Worm (Caenorhabditis elegans) whole organism, young adult: Measurements from ENCODE around the gene pqn-68.
A peak's percentile ranks its signal among the peaks of the same experiment; 100 is the strongest.
"Not testable (repeated sequence)": the region's sequence is repeated elsewhere in the genome, so short reads cannot be mapped to it uniquely, and the experiment has no call there.

Experiments used
- B0261.1 ChIP-seq: sonication (generic microtip); optimal IDR thresholded peaks from 2 replicates; lab custom pipeline; 2016; ENCODE audit warnings: mild to moderate bottlenecking, missing genetic modification characterization, moderate library complexity, missing compliant biosample characterization
- C06A6.2 ChIP-seq: fragments of 200-800 bp; sonication (Bioruptor generic); conservative IDR thresholded peaks from 2 replicates; pipeline ENCODE4 v1.3.6; 2022; ENCODE audit warnings: missing genetic modification characterization, missing compliant biosample characterization
- D2030.7 ChIP-seq: fragments of 200-800 bp; sonication (Bioruptor generic); IDR thresholded peaks from 2 replicates; pipeline ENCODE4 v1.3.6; 2022; ENCODE audit warnings: missing genetic modification reagents, missing genetic modification characterization, missing compliant biosample characterization
- F10E7.11 ChIP-seq: sonication (generic microtip); optimal IDR thresholded peaks from 2 replicates; lab custom pipeline; 2017; ENCODE audit warnings: mild to moderate bottlenecking, missing genetic modification characterization, moderate library complexity, missing compliant biosample characterization
- F33H1.4 ChIP-seq: fragments of 200-800 bp; sonication (Bioruptor generic); IDR thresholded peaks from 2 replicates; pipeline ENCODE4 v1.3.6; 2022; ENCODE audit warnings: missing genetic modification reagents, missing genetic modification characterization, missing compliant biosample characterization
- F37B4.10 ChIP-seq: fragments of 200-800 bp; sonication (Bioruptor generic); IDR thresholded peaks from 2 replicates; pipeline ENCODE4 v1.3.6; 2022; ENCODE audit warnings: missing genetic modification characterization, missing compliant biosample characterization
- F57C9.4 ChIP-seq: sonication (generic microtip); optimal IDR thresholded peaks from 2 replicates; lab custom pipeline; 2017; ENCODE audit warnings: mild to moderate bottlenecking, missing genetic modification characterization, missing compliant biosample characterization
- T26A5.8 ChIP-seq: sonication (generic microtip); optimal IDR thresholded peaks from 2 replicates; lab custom pipeline; 2016; ENCODE audit warnings: missing genetic modification characterization, missing compliant biosample characterization
- Y53F4B.3 ChIP-seq: fragments of 200-800 bp; sonication (Bioruptor generic); IDR thresholded peaks from 2 replicates; pipeline ENCODE4 v1.3.6; 2022; ENCODE audit warnings: missing genetic modification reagents, missing genetic modification characterization, missing compliant biosample characterization
- Y53G8AR.9 ChIP-seq: fragments of 200-800 bp; sonication (Bioruptor generic); conservative IDR thresholded peaks from 2 replicates; pipeline ENCODE4 v1.3.6; 2022; ENCODE audit warnings: missing genetic modification reagents, missing genetic modification characterization, missing compliant biosample characterization
- ama-1 ChIP-seq, 3 experiments: fragments of 150-350 bp in 1 of 3; sonication (generic microtip) in 2 of 3; optimal IDR thresholded peaks; 2 replicates each; lab custom pipeline; 2014 to 2018; ENCODE audit warnings: missing biosample characterization in 2 of 3, missing genetic modification characterization in 2 of 3, missing genetic modification reagents in 2 of 3
- bed-2 ChIP-seq: fragments of 200-800 bp; sonication (Bioruptor generic); IDR thresholded peaks from 2 replicates; pipeline ENCODE4 v1.3.6; 2022; ENCODE audit warnings: missing genetic modification reagents, missing genetic modification characterization, missing compliant biosample characterization
- cebp-2 ChIP-seq: fragments of 200-800 bp; sonication (Bioruptor generic); IDR thresholded peaks from 2 replicates; pipeline ENCODE4 v1.3.6; 2022; ENCODE audit warnings: missing genetic modification characterization, missing compliant biosample characterization
- ceh-58 ChIP-seq: fragments of 200-800 bp; sonication (Bioruptor generic); IDR thresholded peaks from 2 replicates; pipeline ENCODE4 v1.3.6; 2022; ENCODE audit warnings: missing genetic modification characterization, missing compliant biosample characterization
- ceh-91 ChIP-seq: fragments of 200-800 bp; sonication (Bioruptor generic); IDR thresholded peaks from 2 replicates; pipeline ENCODE4 v1.3.6; 2022; ENCODE audit warnings: missing genetic modification reagents, missing genetic modification characterization, missing compliant biosample characterization
- chd-7 ChIP-seq: sonication (generic microtip); optimal IDR thresholded peaks from 2 replicates; lab custom pipeline; 2016; ENCODE audit warnings: mild to moderate bottlenecking, missing genetic modification characterization, moderate library complexity, missing compliant biosample characterization
- efl-1 ChIP-seq: fragments of 150-350 bp; optimal IDR thresholded peaks from 2 replicates; lab custom pipeline; 2014; ENCODE audit warnings: missing biosample characterization, missing genetic modification reagents, missing genetic modification characterization
- ekl-4 ChIP-seq: fragments of 200-800 bp; sonication (Bioruptor generic); IDR thresholded peaks from 2 replicates; pipeline ENCODE4 v1.3.6; 2022; ENCODE audit warnings: missing genetic modification reagents, missing genetic modification characterization, missing compliant biosample characterization
- ets-4 ChIP-seq: fragments of 200-800 bp; sonication (Bioruptor generic); optimal IDR thresholded peaks from 2 replicates; lab custom pipeline; 2018; ENCODE audit warnings: mild to moderate bottlenecking, missing genetic modification characterization, missing compliant biosample characterization
- hsf-1 ChIP-seq: fragments of 200-800 bp; sonication (Bioruptor generic); IDR thresholded peaks from 2 replicates; pipeline ENCODE4 v1.3.6; 2022; ENCODE audit warnings: missing genetic modification reagents, missing genetic modification characterization, missing compliant biosample characterization
- lag-1 ChIP-seq: fragments of 200-800 bp; sonication (Bioruptor generic); IDR thresholded peaks from 2 replicates; pipeline ENCODE4 v1.3.6; 2022; ENCODE audit warnings: missing genetic modification reagents, missing genetic modification characterization, missing compliant biosample characterization
- let-607 ChIP-seq, 2 experiments: fragments of 200-800 bp in 1 of 2; sonication (Bioruptor generic) in 1 of 2; sonication (generic microtip) in 1 of 2; optimal IDR thresholded peaks; 2 replicates each; lab custom pipeline; 2016 to 2018; ENCODE audit warnings: mild to moderate bottlenecking in 2 of 2, missing compliant biosample characterization in 2 of 2, missing genetic modification characterization in 2 of 2, moderate library complexity in 2 of 2, missing genotype in 1 of 2
- lin-40 ChIP-seq: sonication (generic microtip); optimal IDR thresholded peaks from 2 replicates; lab custom pipeline; 2016; ENCODE audit warnings: missing genetic modification characterization, mild to moderate bottlenecking, missing compliant biosample characterization, missing genotype, missing genetic modification reagents
- lsl-1 ChIP-seq: fragments of 200-800 bp; sonication (Bioruptor generic); optimal IDR thresholded peaks from 2 replicates; lab custom pipeline; 2018; ENCODE audit warnings: mild to moderate bottlenecking, missing genetic modification characterization, moderate library complexity, missing compliant biosample characterization
- madf-6 ChIP-seq: fragments of 200-800 bp; sonication (Bioruptor generic); IDR thresholded peaks from 2 replicates; pipeline ENCODE4 v1.3.6; 2022; ENCODE audit warnings: missing genetic modification reagents, missing genetic modification characterization, missing compliant biosample characterization
- mcd-1 ChIP-seq: fragments of 200-800 bp; sonication (Bioruptor generic); IDR thresholded peaks from 2 replicates; pipeline ENCODE4 v1.3.6; 2022; ENCODE audit warnings: missing genetic modification reagents, missing genetic modification characterization, missing compliant biosample characterization
- mel-28 ChIP-seq: sonication (generic microtip); optimal IDR thresholded peaks from 2 replicates; lab custom pipeline; 2016; ENCODE audit warnings: borderline replicate concordance, mild to moderate bottlenecking, missing genetic modification characterization, missing compliant biosample characterization
- nfyb-1 ChIP-seq: fragments of 200-800 bp; sonication (Bioruptor generic); IDR thresholded peaks from 2 replicates; pipeline ENCODE4 v1.3.6; 2022; ENCODE audit warnings: missing genetic modification reagents, missing genetic modification characterization, missing compliant biosample characterization
- nhr-90 ChIP-seq: sonication (generic microtip); optimal IDR thresholded peaks from 2 replicates; lab custom pipeline; 2016; ENCODE audit warnings: missing genotype, mild to moderate bottlenecking, missing genetic modification characterization, missing compliant biosample characterization
- pbrm-1 ChIP-seq: fragments of 200-800 bp; sonication (Bioruptor generic); IDR thresholded peaks from 2 replicates; pipeline ENCODE4 v1.3.6; 2022; ENCODE audit warnings: missing genetic modification reagents, missing genetic modification characterization, missing compliant biosample characterization
- rcor-1 ChIP-seq: fragments of 200-800 bp; sonication (Bioruptor generic); IDR thresholded peaks from 2 replicates; pipeline ENCODE4 v1.3.6; 2022; ENCODE audit warnings: missing genetic modification reagents, missing genetic modification characterization, missing compliant biosample characterization
- repo-1 ChIP-seq: sonication (generic microtip); optimal IDR thresholded peaks from 2 replicates; lab custom pipeline; 2017; ENCODE audit warnings: mild to moderate bottlenecking, missing genetic modification characterization, missing compliant biosample characterization
- sdz-38 ChIP-seq: sonication (generic microtip); optimal IDR thresholded peaks from 2 replicates; lab custom pipeline; 2016; ENCODE audit warnings: missing genotype, missing genetic modification characterization, missing compliant biosample characterization
- snpc-4 ChIP-seq, 5 experiments: fragments of 150-350 bp in 1 of 5; sonication (generic microtip) in 4 of 5; optimal IDR thresholded peaks; 2 replicates each; lab custom pipeline; 2014 to 2018; ENCODE audit warnings: missing genetic modification characterization in 5 of 5, missing biosample characterization in 3 of 5, antibody characterized with exemption in 2 of 5, mild to moderate bottlenecking in 2 of 5, missing compliant biosample characterization in 2 of 5, missing genotype in 2 of 5, moderate library complexity in 2 of 5, missing genetic modification reagents in 1 of 5
- sptf-2 ChIP-seq: fragments of 200-800 bp; sonication (Bioruptor generic); optimal IDR thresholded peaks from 2 replicates; lab custom pipeline; 2018; ENCODE audit warnings: mild to moderate bottlenecking, missing genetic modification characterization, missing compliant biosample characterization
- tbx-9 ChIP-seq: sonication (generic microtip); optimal IDR thresholded peaks from 2 replicates; lab custom pipeline; 2016; ENCODE audit warnings: borderline replicate concordance, missing genetic modification characterization, inconsistent platforms, missing compliant biosample characterization
- tlf-1 ChIP-seq: fragments of 200-800 bp; sonication (Bioruptor generic); optimal IDR thresholded peaks from 2 replicates; lab custom pipeline; 2018; ENCODE audit warnings: mild to moderate bottlenecking, missing genetic modification characterization, missing compliant biosample characterization
- unc-130 ChIP-seq: sonication (generic microtip); optimal IDR thresholded peaks from 2 replicates; lab custom pipeline; 2016; ENCODE audit warnings: missing genetic modification reagents, missing genetic modification characterization, missing compliant biosample characterization
- unc-62 ChIP-seq: fragments of 150-350 bp; optimal IDR thresholded peaks from 2 replicates; lab custom pipeline; 2014; ENCODE audit warnings: missing biosample characterization, missing genetic modification reagents, missing genetic modification characterization
- zfh-2 ChIP-seq: fragments of 200-800 bp; sonication (Bioruptor generic); conservative IDR thresholded peaks from 2 replicates; pipeline ENCODE4 v1.3.6; 2022; ENCODE audit warnings: missing genetic modification reagents, missing genetic modification characterization, missing compliant biosample characterization
- ztf-18 ChIP-seq: sonication (generic microtip); optimal IDR thresholded peaks from 2 replicates; lab custom pipeline; 2016; ENCODE audit warnings: missing genotype, mild to moderate bottlenecking, missing genetic modification characterization, missing compliant biosample characterization
- ztf-3 ChIP-seq: fragments of 200-800 bp; sonication (Bioruptor generic); optimal IDR thresholded peaks from 2 replicates; lab custom pipeline; 2018; ENCODE audit warnings: mild to moderate bottlenecking, missing genetic modification characterization, missing compliant biosample characterization

The pqn-68 gene

DNA sequence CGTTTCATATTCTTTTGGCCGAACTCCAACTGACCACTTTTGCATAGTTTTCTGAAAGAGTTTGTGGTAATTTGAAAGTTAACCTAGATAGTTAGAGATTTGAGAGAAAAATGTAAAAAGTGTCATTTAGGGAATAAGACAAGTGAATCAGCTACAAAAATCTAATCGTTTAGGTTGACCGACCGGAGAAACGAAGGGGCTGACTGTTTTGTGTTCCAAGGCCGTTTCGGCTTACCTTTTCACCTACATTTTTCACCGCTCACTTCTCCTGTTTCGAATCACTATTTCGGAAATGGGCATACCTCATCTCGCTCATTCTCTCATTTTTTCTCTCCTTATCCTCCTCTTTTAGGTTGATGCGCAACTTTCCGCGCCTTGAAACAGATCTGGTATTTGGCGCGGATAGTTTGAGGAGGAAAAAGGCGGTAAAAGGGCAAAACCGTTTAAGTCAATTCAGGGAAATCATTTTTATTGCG lies 8.7 kb downstream of the pqn-68 start, which contains the start of gene mpst-7:
Gene mpst-7 (minus strand): TSS at position 51 of the 476 bp plus-strand sequence.
- TF ChIP-seq madf-6 (GFP tag; lab: Robert Waterston, UW) (peak; percentile 36; the same call in 1 of the 2 replicates), hsf-1 (GFP tag; lab: Robert Waterston, UW) (no peak), ceh-91 (no peak), tbx-9 (tag; lab: Kevin White, UChicago) (no peak), efl-1 (GFP tag; lab: Kevin White, UChicago) (peak; percentile 57), rcor-1 (no peak), F57C9.4 (tag; lab: Kevin White, UChicago) (no peak), cebp-2 (GFP tag; lab: Robert Waterston, UW) (no peak), sptf-2 (GFP tag; lab: Kevin White, UChicago) (no peak), ceh-58 (no peak), T26A5.8 (no peak), nhr-90 (no peak)

DNA sequence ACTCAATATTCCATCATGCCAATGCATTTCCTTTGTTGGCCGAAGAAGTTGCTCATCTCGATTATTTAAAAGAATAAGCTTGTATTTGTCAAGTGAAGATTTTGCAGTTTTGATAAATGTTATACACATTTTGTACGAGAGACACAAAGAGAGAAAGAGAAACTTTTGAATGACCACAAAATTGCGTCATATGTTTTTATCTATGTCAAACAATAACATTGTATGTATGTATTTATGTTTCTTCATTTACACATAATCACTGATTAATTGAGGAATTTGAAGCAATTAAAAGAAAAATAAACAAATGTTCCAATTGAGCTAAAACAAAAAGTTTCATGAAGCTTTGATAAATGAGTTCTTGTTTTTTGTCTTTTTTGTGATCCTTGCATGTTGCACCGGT lies 10.8 kb downstream of the pqn-68 start, which contains the start of gene hrg-9:
Gene hrg-9 (minus strand): TSS at position 152 of the 400 bp plus-strand sequence.
- no peak for TF ChIP-seq C06A6.2 (GFP tag; lab: Robert Waterston, UW)
- no peak for TF ChIP-seq mel-28 (tag; lab: Kevin White, UChicago)

- TF ChIP-seq lin-40 = no peak
- no peak for TF ChIP-seq ets-4
- no peak for TF ChIP-seq unc-62 (GFP tag; lab: Kevin White, UChicago)
- TF ChIP-seq F33H1.4 (GFP tag; lab: Robert Waterston, UW) = no peak
- no peak for TF ChIP-seq ztf-18 (tag; lab: Kevin White, UChicago)
Measured at ce11 chrV:12964076-12964475, 11.6 kb downstream of the pqn-68 start, which contains the start of gene srd-35. TSS of gene srd-35 (plus strand) at chrV:12964376.

ce11 chrV:12967110-12967509 lies 14.7 kb downstream of the pqn-68 start, which contains the start of gene R186.3:
TSS of gene R186.3 (minus strand) at chrV:12967210.
- TF ChIP-seq zfh-2 = no peak
- no peak for TF ChIP-seq ztf-18 (tag; lab: Kevin White, UChicago)
- TF ChIP-seq repo-1 (tag; lab: Kevin White, UChicago) = no peak
- no peak for TF ChIP-seq ekl-4
- TF ChIP-seq sdz-38 = no peak
- TF ChIP-seq ama-1 (optimal IDR thresholded peaks at IDR 0.05; lab: Kevin White, UChicago) = no peak
- no peak for TF ChIP-seq ama-1 (GFP tag; optimal IDR thresholded peaks at IDR 0.05; lab: Kevin White, UChicago)
- TF ChIP-seq mcd-1 = no peak
- TF ChIP-seq unc-130 (GFP tag; lab: Kevin White, UChicago) = no peak
- TF ChIP-seq lag-1 = no peak
- no peak for TF ChIP-seq chd-7 (tag; lab: Kevin White, UChicago)
- no peak for TF ChIP-seq bed-2 (GFP tag; lab: Robert Waterston, UW)
- TF ChIP-seq Y53F4B.3 = no peak
- no peak for TF ChIP-seq F10E7.11

- peak; percentile 23 for TF ChIP-seq ztf-3 (GFP tag; lab: Kevin White, UChicago)
- 0 out of 2 replicates have a peak, but pooled peaks have one; percentile 70 for TF ChIP-seq F37B4.10 (GFP tag; lab: Robert Waterston, UW)
- TF ChIP-seq lsl-1 (GFP tag; lab: Kevin White, UChicago) = peak; percentile 76
- peak; percentile 40; the same call in 1 of the 2 replicates for TF ChIP-seq C06A6.2 (GFP tag; lab: Robert Waterston, UW)
- TF ChIP-seq D2030.7 (GFP tag; lab: Robert Waterston, UW) = peak; percentile 79
- TF ChIP-seq let-607 (tag; optimal IDR thresholded peaks at IDR 0.05; lab: Kevin White, UChicago) = peak; percentile 91 to 94
- TF ChIP-seq snpc-4 (GFP tag; optimal IDR thresholded peaks at IDR 0.05; lab: Kevin White, UChicago) = not testable (repeated sequence)
- peak in 2 of 4 experiments; percentile 58 to 64 for TF ChIP-seq snpc-4 (tag; optimal IDR thresholded peaks at IDR 0.05; lab: Kevin White, UChicago)
- TF ChIP-seq ekl-4 = peak; percentile 78
- peak; percentile 98 for TF ChIP-seq mcd-1
- peak; percentile 70 for TF ChIP-seq Y53G8AR.9 (GFP tag; lab: Robert Waterston, UW)
- TF ChIP-seq nfyb-1 = peak; percentile 86
- TF ChIP-seq B0261.1 (tag; lab: Kevin White, UChicago) = peak; percentile 8
- TF ChIP-seq lin-40 = peak; percentile 83
- peak; percentile 57 for TF ChIP-seq tlf-1 (GFP tag; lab: Kevin White, UChicago)
- peak; percentile 89 for TF ChIP-seq pbrm-1 (GFP tag; lab: Robert Waterston, UW)
Measured at ce11 chrV:12967925-12968327, 15.5 kb downstream of the pqn-68 start, which contains the start of gene R186.8. TSS of gene R186.8 (minus strand) at chrV:12967982.
